Worm (Caenorhabditis elegans) whole organism, early embryonic: ENCODE results near the gene aptf-3.

Experiments used
- B0310.2 ChIP-seq: sonication (generic microtip); optimal IDR thresholded peaks from 2 replicates; lab custom pipeline; 2016; ENCODE audit warnings: mild to moderate bottlenecking, missing genetic modification characterization, missing compliant biosample characterization
- F13C5.2 ChIP-seq: sonication (generic microtip); optimal IDR thresholded peaks from 2 replicates; lab custom pipeline; 2017; ENCODE audit warnings: mild to moderate bottlenecking, missing genetic modification characterization, inconsistent platforms, missing compliant biosample characterization
- aly-1 ChIP-seq: sonication (generic microtip); optimal IDR thresholded peaks from 2 replicates; lab custom pipeline; 2016; ENCODE audit warnings: missing genetic modification characterization, missing compliant biosample characterization
- ama-1 ChIP-seq: fragments of 150-350 bp; optimal IDR thresholded peaks from 2 replicates; lab custom pipeline; 2014
- ceh-13 ChIP-seq: fragments of 200-800 bp; sonication (Bioruptor generic); optimal IDR thresholded peaks from 2 replicates; lab custom pipeline; 2018; ENCODE audit warnings: mild to moderate bottlenecking, missing genetic modification characterization, missing compliant biosample characterization
- ceh-36 ChIP-seq: sonication (generic microtip); optimal IDR thresholded peaks from 2 replicates; lab custom pipeline; 2016; ENCODE audit warnings: missing genetic modification characterization, inconsistent platforms, missing compliant biosample characterization
- ets-7 ChIP-seq: sonication (generic microtip); optimal IDR thresholded peaks from 2 replicates; lab custom pipeline; 2016; ENCODE audit warnings: missing genotype, missing genetic modification characterization, missing compliant biosample characterization
- flt-1 ChIP-seq: fragments of 200-800 bp; sonication (Bioruptor generic); IDR thresholded peaks from 2 replicates; pipeline ENCODE4 v1.3.6; 2022; ENCODE audit warnings: missing genetic modification characterization, missing compliant biosample characterization
- hmbx-1 ChIP-seq: sonication (generic microtip); optimal IDR thresholded peaks from 2 replicates; lab custom pipeline; 2016; ENCODE audit warnings: mild to moderate bottlenecking, missing genetic modification characterization, missing compliant biosample characterization
- hmg-4 ChIP-seq: fragments of 200-800 bp; sonication (Bioruptor generic); optimal IDR thresholded peaks from 2 replicates; lab custom pipeline; 2018; ENCODE audit warnings: mild to moderate bottlenecking, missing genetic modification characterization, missing compliant biosample characterization
- hnd-1 ChIP-seq: sonication (generic microtip); optimal IDR thresholded peaks from 2 replicates; lab custom pipeline; 2016; ENCODE audit warnings: missing genetic modification characterization, missing compliant biosample characterization
- pes-1 ChIP-seq: fragments of 200-800 bp; sonication (Bioruptor generic); IDR thresholded peaks from 2 replicates; pipeline ENCODE4 v1.3.6; 2022; ENCODE audit warnings: missing genetic modification reagents, missing genetic modification characterization, missing compliant biosample characterization
- scrt-1 ChIP-seq: fragments of 200-800 bp; sonication (Bioruptor generic); IDR thresholded peaks from 2 replicates; pipeline ENCODE4 v1.3.6; 2022; ENCODE audit warnings: missing genetic modification characterization, missing compliant biosample characterization
- sea-1 ChIP-seq: fragments of 200-800 bp; sonication (Bioruptor generic); conservative IDR thresholded peaks from 2 replicates; pipeline ENCODE4 v1.3.6; 2022; ENCODE audit warnings: missing genetic modification characterization, missing compliant biosample characterization
- tbx-11 ChIP-seq: fragments of 200-800 bp; sonication (Bioruptor generic); IDR thresholded peaks from 2 replicates; pipeline ENCODE4 v1.3.6; 2022; ENCODE audit warnings: missing genetic modification characterization, missing compliant biosample characterization
- tbx-37 ChIP-seq: fragments of 200-800 bp; sonication (Bioruptor generic); conservative IDR thresholded peaks from 2 replicates; pipeline ENCODE4 v1.3.6; 2022; ENCODE audit warnings: missing genetic modification reagents, missing genetic modification characterization, missing compliant biosample characterization
- tra-4 ChIP-seq: sonication (generic microtip); optimal IDR thresholded peaks from 2 replicates; lab custom pipeline; 2017; ENCODE audit warnings: missing genetic modification characterization, missing compliant biosample characterization

The aptf-3 gene

ce11 chrII:8593840-8594625, at the start of gene aptf-3:
Gene aptf-3 (plus strand): TSS chrII:8594190.
- TF ChIP-seq tbx-11 (GFP tag; lab: Robert Waterston, UW) (no peak), F13C5.2 (no peak), tbx-37 (no peak), hmg-4 (GFP tag; lab: Kevin White, UChicago) (no peak), hnd-1 (tag; lab: Kevin White, UChicago) (no peak), ets-7 (tag; lab: Kevin White, UChicago) (no peak), aly-1 (tag; lab: Kevin White, UChicago) (no peak), ceh-13 (GFP tag; lab: Kevin White, UChicago) (no peak), tra-4 (tag; lab: Kevin White, UChicago) (no peak)

ce11 chrII:8545315-8545714, 48.7 kb upstream of the aptf-3 start, which contains the start of gene decr-1.2:
Gene decr-1.2 (plus strand): TSS chrII:8545615.
- TF ChIP-seq ceh-13 (GFP tag; lab: Kevin White, UChicago) = no peak
- no peak for TF ChIP-seq B0310.2
- TF ChIP-seq sea-1 (GFP tag; lab: Robert Waterston, UW) = no peak
- TF ChIP-seq flt-1 (GFP tag; lab: Robert Waterston, UW) = no peak
- TF ChIP-seq tra-4 (tag; lab: Kevin White, UChicago) = no peak
- no peak for TF ChIP-seq pes-1 (GFP tag; lab: Robert Waterston, UW)
- no peak for TF ChIP-seq hmbx-1 (tag; lab: Kevin White, UChicago)
- no peak for TF ChIP-seq F13C5.2
- no peak for TF ChIP-seq ets-7 (tag; lab: Kevin White, UChicago)
- TF ChIP-seq hmg-4 (GFP tag; lab: Kevin White, UChicago) = no peak
- no peak for TF ChIP-seq scrt-1 (GFP tag; lab: Robert Waterston, UW)
- TF ChIP-seq ceh-36 (tag; lab: Kevin White, UChicago) = no peak
- TF ChIP-seq tbx-11 (GFP tag; lab: Robert Waterston, UW) = no peak
- TF ChIP-seq hnd-1 (tag; lab: Kevin White, UChicago) = no peak
- no peak for TF ChIP-seq ama-1 (lab: Kevin White, UChicago)
- TF ChIP-seq tbx-37 = no peak
- TF ChIP-seq aly-1 (tag; lab: Kevin White, UChicago) = no peak

DNA sequence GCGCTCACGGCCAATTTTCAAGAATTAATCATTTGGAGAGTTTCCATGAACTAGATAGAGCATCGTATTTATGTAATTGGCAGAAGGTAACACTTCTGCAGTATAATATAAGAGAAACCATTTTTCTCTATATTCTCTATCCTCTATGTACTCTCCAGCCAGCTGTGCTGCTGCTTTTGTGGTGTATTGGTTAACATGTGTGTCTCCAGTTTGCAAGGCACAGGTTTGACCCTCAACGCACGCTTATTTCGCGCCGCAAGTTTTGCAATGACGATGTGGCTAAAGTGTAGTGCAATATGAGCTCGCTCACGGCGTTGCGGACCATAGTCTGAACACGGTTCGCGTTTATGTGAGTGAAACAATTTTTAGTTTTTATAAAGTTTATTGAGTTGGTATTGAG, 47.0 kb upstream of the aptf-3 start:
- TF ChIP-seq F13C5.2 (peak; percentile 86), scrt-1 (GFP tag; lab: Robert Waterston, UW) (peak; percentile 92), aly-1 (tag; lab: Kevin White, UChicago) (peak; percentile 84), ceh-13 (GFP tag; lab: Kevin White, UChicago) (peak; percentile 76), pes-1 (GFP tag; lab: Robert Waterston, UW) (peak; percentile 90), tbx-37 (peak; percentile 82), tbx-11 (GFP tag; lab: Robert Waterston, UW) (peak; percentile 91), ama-1 (lab: Kevin White, UChicago) (no peak), sea-1 (GFP tag; lab: Robert Waterston, UW) (peak; percentile 85), hmbx-1 (tag; lab: Kevin White, UChicago) (peak; percentile 77), ceh-36 (tag; lab: Kevin White, UChicago) (peak; percentile 90), hnd-1 (tag; lab: Kevin White, UChicago) (peak; percentile 74), tra-4 (tag; lab: Kevin White, UChicago) (peak; percentile 70), B0310.2 (peak; percentile 81), flt-1 (GFP tag; lab: Robert Waterston, UW) (peak; percentile 92), ets-7 (tag; lab: Kevin White, UChicago) (peak; percentile 74), hmg-4 (GFP tag; lab: Kevin White, UChicago) (peak; percentile 93)

DNA sequence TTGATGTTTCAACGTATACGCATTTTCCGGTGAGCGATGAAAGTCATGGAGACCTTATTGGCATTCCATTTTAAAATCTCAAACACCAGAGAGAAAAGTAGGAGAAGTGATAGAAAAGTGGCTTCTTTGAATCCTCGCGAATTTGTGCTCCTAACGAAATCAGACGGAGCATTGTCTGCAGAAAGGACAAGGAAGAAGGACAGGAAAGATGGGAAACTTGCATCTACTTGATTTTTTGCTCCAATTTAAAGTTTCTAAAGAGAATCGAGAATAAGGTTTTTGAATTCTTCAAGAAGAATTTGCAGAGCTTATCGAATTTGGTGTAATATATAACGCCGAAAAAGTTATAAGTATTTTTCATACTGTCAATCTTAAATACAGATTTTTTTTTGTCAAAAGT, 42.9 kb upstream of the aptf-3 start:
- TF ChIP-seq tbx-37 (no peak), hmg-4 (GFP tag; lab: Kevin White, UChicago) (no peak), ama-1 (lab: Kevin White, UChicago) (no peak), B0310.2 (no peak), hnd-1 (tag; lab: Kevin White, UChicago) (no peak), scrt-1 (GFP tag; lab: Robert Waterston, UW) (no peak), hmbx-1 (tag; lab: Kevin White, UChicago) (no peak), F13C5.2 (no peak), tra-4 (tag; lab: Kevin White, UChicago) (no peak), sea-1 (GFP tag; lab: Robert Waterston, UW) (no peak), aly-1 (tag; lab: Kevin White, UChicago) (no peak), ceh-36 (tag; lab: Kevin White, UChicago) (no peak), tbx-11 (GFP tag; lab: Robert Waterston, UW) (no peak)

- no peak for TF ChIP-seq pes-1 (GFP tag; lab: Robert Waterston, UW)
- TF ChIP-seq hmg-4 (GFP tag; lab: Kevin White, UChicago) = no peak
- TF ChIP-seq F13C5.2 = no peak
- TF ChIP-seq hmbx-1 (tag; lab: Kevin White, UChicago) = no peak
- TF ChIP-seq ceh-13 (GFP tag; lab: Kevin White, UChicago) = no peak
- no peak for TF ChIP-seq ets-7 (tag; lab: Kevin White, UChicago)
- TF ChIP-seq sea-1 (GFP tag; lab: Robert Waterston, UW) = no peak
- TF ChIP-seq flt-1 (GFP tag; lab: Robert Waterston, UW) = no peak
- TF ChIP-seq tbx-37 = no peak
- no peak for TF ChIP-seq tra-4 (tag; lab: Kevin White, UChicago)
- TF ChIP-seq scrt-1 (GFP tag; lab: Robert Waterston, UW) = no peak
- no peak for TF ChIP-seq hnd-1 (tag; lab: Kevin White, UChicago)
- no peak for TF ChIP-seq ceh-36 (tag; lab: Kevin White, UChicago)
- TF ChIP-seq B0310.2 = no peak
- TF ChIP-seq aly-1 (tag; lab: Kevin White, UChicago) = no peak
- TF ChIP-seq tbx-11 (GFP tag; lab: Robert Waterston, UW) = no peak
- no peak for TF ChIP-seq ama-1 (lab: Kevin White, UChicago)
Observed at ce11 chrII:8554568-8554967, 39.4 kb upstream of the aptf-3 start.

DNA sequence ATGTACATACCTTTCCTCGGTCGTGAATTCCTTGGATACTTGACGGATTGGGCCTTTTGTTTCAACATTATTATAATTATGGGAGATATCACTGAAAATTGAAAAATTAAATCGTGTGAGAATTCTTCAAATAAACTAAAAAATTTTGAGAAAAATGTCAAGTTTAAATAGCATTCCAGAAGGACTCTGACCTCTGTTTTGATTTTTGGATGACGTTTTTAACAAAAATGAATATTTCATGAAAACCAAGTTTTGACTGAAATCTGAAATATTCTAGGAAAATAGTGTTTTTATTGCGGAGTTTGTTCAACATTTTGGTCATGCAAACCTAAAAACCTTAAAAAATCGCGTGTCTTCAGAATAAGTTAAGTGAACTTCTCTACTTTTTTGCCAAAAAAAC, 37.8 kb upstream of the aptf-3 start, which contains the start of gene glb-27:
Gene glb-27 (minus strand): TSS at position 101 of the 400 bp plus-strand sequence.
- TF ChIP-seq tbx-37 (no peak), sea-1 (GFP tag; lab: Robert Waterston, UW) (no peak), F13C5.2 (no peak)
